Worm (Caenorhabditis elegans): Measurements from ENCODE around the gene best-13.

- TF ChIP-seq nhr-11 (tag; optimal IDR thresholded peaks at IDR 0.05) = no peak
- TF ChIP-seq fkh-10 (GFP tag; optimal IDR thresholded peaks at IDR 0.05) = no peak
- no peak for TF ChIP-seq pag-3 (tag; optimal IDR thresholded peaks at IDR 0.05; ENCODE audit: borderline replicate concordance)
- no peak for TF ChIP-seq C08G9.2 (tag; optimal IDR thresholded peaks at IDR 0.05)
- no peak for TF ChIP-seq lin-11 (tag; optimal IDR thresholded peaks at IDR 0.05)
- no peak for TF ChIP-seq ama-1 (optimal IDR thresholded peaks at IDR 0.05)
- TF ChIP-seq lim-6 (tag; optimal IDR thresholded peaks at IDR 0.05) = no peak
Measured at ce11 chrIV:9943214-9943613, 39.5 kb downstream of the best-13 start.
